Fruit fly (Drosophila melanogaster): ENCODE results near the gene Or13a.

Gene Or13a

DNA sequence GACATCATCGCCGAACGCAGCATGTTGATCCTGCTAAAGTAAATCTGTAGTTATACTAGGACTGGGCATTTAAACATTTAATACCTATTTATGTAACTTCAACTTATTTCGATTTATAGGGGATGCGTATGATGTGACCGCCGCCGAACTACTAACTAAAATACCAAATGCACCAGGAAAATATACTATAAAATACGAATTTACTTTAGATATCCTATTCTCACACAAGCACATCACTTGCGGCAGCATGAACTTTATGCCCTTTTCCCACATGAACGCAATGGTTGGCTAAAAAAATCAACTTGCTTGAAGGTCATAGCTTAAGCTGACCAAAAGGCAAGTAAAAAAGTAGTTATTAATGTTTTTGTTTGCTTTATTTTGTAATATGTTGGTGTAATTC is 12.4 kb downstream of the Or13a start, which contains the start of gene ND-20 (continued):
- TF ChIP-seq grau (tag; optimal IDR thresholded peaks at IDR 0.05) (peak; percentile 40), CG16815 (GFP tag; optimal IDR thresholded peaks at IDR 0.05) (no peak), amos (GFP tag; IDR thresholded peaks at IDR 0.05; ENCODE audit: partially characterized antibody) (0 out of 2 replicates have a peak, but pooled peaks have one; percentile 15), NC2β (GFP tag; optimal IDR thresholded peaks at IDR 0.05) (peak; percentile 4), sug (tag; optimal IDR thresholded peaks at IDR 0.05) (peak; percentile 22), knrl (GFP tag; IDR thresholded peaks at IDR 0.05; ENCODE audit: partially characterized antibody) (peak; percentile 38; the same call in 1 of the 3 replicates), pum (GFP tag; optimal IDR thresholded peaks at IDR 0.05) (peak; percentile 22), Dp (GFP tag; optimal IDR thresholded peaks at IDR 0.05) (peak; percentile 21), klu (GFP tag; IDR thresholded peaks at IDR 0.05) (no peak), Sry-δ (GFP tag; optimal IDR thresholded peaks at IDR 0.05) (peak; percentile 42), CoRest (tag; optimal IDR thresholded peaks at IDR 0.05) (peak; percentile 48), zfh1 (GFP tag; IDR thresholded peaks at IDR 0.05) (0 out of 3 replicates have a peak, but pooled peaks have one; percentile 8), ab (GFP tag; optimal IDR thresholded peaks at IDR 0.05) (no peak), hth (optimal IDR thresholded peaks at IDR 0.05) (no peak), Deaf1 (tag; optimal IDR thresholded peaks at IDR 0.05) (peak; percentile 4), Lhr (GFP tag; optimal IDR thresholded peaks at IDR 0.05) (peak; percentile 53), BEAF-32 (GFP tag; optimal IDR thresholded peaks at IDR 0.05) (peak; percentile 57), dm (GFP tag; optimal IDR thresholded peaks at IDR 0.05) (peak; percentile 4), CG2129 (GFP tag; IDR thresholded peaks at IDR 0.05; ENCODE audit: partially characterized antibody) (no peak), CG13424 (tag; optimal IDR thresholded peaks at IDR 0.05) (peak; percentile 4), pho (GFP tag; optimal IDR thresholded peaks at IDR 0.05) (peak; percentile 19), CG1024 (GFP tag; IDR thresholded peaks at IDR 0.05) (peak; percentile 89), Oaz (GFP tag; IDR thresholded peaks at IDR 0.05) (no peak), jumu (GFP tag; optimal IDR thresholded peaks at IDR 0.05) (no peak), CG2116 (GFP tag; optimal IDR thresholded peaks at IDR 0.05) (peak; percentile 11), HLH54F (GFP tag; optimal IDR thresholded peaks at IDR 0.05) (peak; percentile 17), tgo (GFP tag; IDR thresholded peaks at IDR 0.05) (no peak), CG8924 (tag; optimal IDR thresholded peaks at IDR 0.05) (peak; percentile 28), Hr78 (GFP tag; optimal IDR thresholded peaks at IDR 0.05) (peak in 1 of 2 experiments; percentile 50), lbe (GFP tag; optimal IDR thresholded peaks at IDR 0.05) (no peak), Med (GFP tag) (peak; percentile 88), CG2712 (tag; optimal IDR thresholded peaks at IDR 0.05) (peak; percentile 43), CG34224 (GFP tag; IDR thresholded peaks at IDR 0.05; ENCODE audit: partially characterized antibody) (no peak), CG33213 (GFP tag; optimal IDR thresholded peaks at IDR 0.05) (peak; percentile 43), Meics (GFP tag; optimal IDR thresholded peaks at IDR 0.05) (no peak), sens (GFP tag) (peak; percentile 80), CG2678 (tag; optimal IDR thresholded peaks at IDR 0.05) (no peak), Hr3 (GFP tag; optimal IDR thresholded peaks at IDR 0.05) (no peak), Sox102F (GFP tag; optimal IDR thresholded peaks at IDR 0.05) (no peak), CG10147 (GFP tag; optimal IDR thresholded peaks at IDR 0.05) (no peak), YL-1 (GFP tag; optimal IDR thresholded peaks at IDR 0.05) (peak; percentile 61), ttk (GFP tag; IDR thresholded peaks at IDR 0.05) (no peak), hb (GFP tag; IDR thresholded peaks at IDR 0.05; ENCODE audit: partially characterized antibody) (no peak), Ets65A (GFP tag) (peak; percentile 68), ftz-f1 (GFP tag; optimal IDR thresholded peaks at IDR 0.05) (peak; percentile 90), CG13894 (tag; optimal IDR thresholded peaks at IDR 0.05) (no peak), dati (GFP tag; IDR thresholded peaks at IDR 0.05) (no peak), sob (GFP tag; IDR thresholded peaks at IDR 0.05) (0 out of 2 replicates have a peak, but pooled peaks have one; percentile 23), CG1603 (tag; optimal IDR thresholded peaks at IDR 0.05) (peak; percentile 86), Hr51 (GFP tag; optimal IDR thresholded peaks at IDR 0.05) (no peak)

Measured in whole organism, embryonic.